Worm (Caenorhabditis elegans): ENCODE data around the gene D2045.8.

DNA sequence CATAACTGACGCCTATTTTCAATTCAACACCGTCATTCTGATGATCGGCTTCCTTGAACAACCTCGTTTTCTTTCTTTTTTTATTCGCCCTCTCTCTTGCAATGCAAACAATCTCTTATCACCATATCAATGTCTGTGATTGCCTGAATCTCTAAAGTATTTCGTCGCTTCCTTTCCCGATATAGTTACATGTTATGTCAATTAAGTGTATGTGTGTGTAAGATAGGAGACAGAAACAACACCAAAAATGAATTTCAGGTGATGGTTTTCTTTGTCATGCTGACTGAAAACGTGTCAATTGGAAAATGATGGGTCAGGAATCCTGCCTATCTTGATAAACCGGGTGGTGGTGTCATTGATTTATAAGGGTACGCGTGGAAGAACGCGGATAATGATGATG lies 51.2 kb downstream of the D2045.8 start:
- TF ChIP-seq C38D4.7 (GFP tag; optimal IDR thresholded peaks at IDR 0.05) (no peak), C08G9.2 (tag; optimal IDR thresholded peaks at IDR 0.05) (no peak), nhr-11 (tag; optimal IDR thresholded peaks at IDR 0.05) (no peak), unc-3 (GFP tag; conservative IDR thresholded peaks at IDR 0.05) (no peak), unc-3 (tag; optimal IDR thresholded peaks at IDR 0.05) (no peak), ceh-14 (tag; optimal IDR thresholded peaks at IDR 0.05) (no peak), syd-9 (tag; optimal IDR thresholded peaks at IDR 0.05) (no peak), T23F11.4 (GFP tag; optimal IDR thresholded peaks at IDR 0.05) (no peak), F13H6.1 (tag; optimal IDR thresholded peaks at IDR 0.05) (no peak)
